Worm (Caenorhabditis elegans) whole organism, early embryonic: ENCODE results near the gene wee-1.1.

ENCODE experiments used
- B0310.2 ChIP-seq: sonication (generic microtip); optimal IDR thresholded peaks from 2 replicates; lab custom pipeline; 2016; ENCODE audit warnings: mild to moderate bottlenecking, missing genetic modification characterization, missing compliant biosample characterization
- F13C5.2 ChIP-seq: sonication (generic microtip); optimal IDR thresholded peaks from 2 replicates; lab custom pipeline; 2017; ENCODE audit warnings: mild to moderate bottlenecking, missing genetic modification characterization, inconsistent platforms, missing compliant biosample characterization
- aly-1 ChIP-seq: sonication (generic microtip); optimal IDR thresholded peaks from 2 replicates; lab custom pipeline; 2016; ENCODE audit warnings: missing genetic modification characterization, missing compliant biosample characterization
- ama-1 ChIP-seq: fragments of 150-350 bp; optimal IDR thresholded peaks from 2 replicates; lab custom pipeline; 2014
- ceh-13 ChIP-seq: fragments of 200-800 bp; sonication (Bioruptor generic); optimal IDR thresholded peaks from 2 replicates; lab custom pipeline; 2018; ENCODE audit warnings: mild to moderate bottlenecking, missing genetic modification characterization, missing compliant biosample characterization
- ceh-36 ChIP-seq: sonication (generic microtip); optimal IDR thresholded peaks from 2 replicates; lab custom pipeline; 2016; ENCODE audit warnings: missing genetic modification characterization, inconsistent platforms, missing compliant biosample characterization
- flt-1 ChIP-seq: fragments of 200-800 bp; sonication (Bioruptor generic); IDR thresholded peaks from 2 replicates; pipeline ENCODE4 v1.3.6; 2022; ENCODE audit warnings: missing genetic modification characterization, missing compliant biosample characterization
- hnd-1 ChIP-seq: sonication (generic microtip); optimal IDR thresholded peaks from 2 replicates; lab custom pipeline; 2016; ENCODE audit warnings: missing genetic modification characterization, missing compliant biosample characterization
- pes-1 ChIP-seq: fragments of 200-800 bp; sonication (Bioruptor generic); IDR thresholded peaks from 2 replicates; pipeline ENCODE4 v1.3.6; 2022; ENCODE audit warnings: missing genetic modification reagents, missing genetic modification characterization, missing compliant biosample characterization
- scrt-1 ChIP-seq: fragments of 200-800 bp; sonication (Bioruptor generic); IDR thresholded peaks from 2 replicates; pipeline ENCODE4 v1.3.6; 2022; ENCODE audit warnings: missing genetic modification characterization, missing compliant biosample characterization
- sea-1 ChIP-seq: fragments of 200-800 bp; sonication (Bioruptor generic); conservative IDR thresholded peaks from 2 replicates; pipeline ENCODE4 v1.3.6; 2022; ENCODE audit warnings: missing genetic modification characterization, missing compliant biosample characterization
- tbx-11 ChIP-seq: fragments of 200-800 bp; sonication (Bioruptor generic); IDR thresholded peaks from 2 replicates; pipeline ENCODE4 v1.3.6; 2022; ENCODE audit warnings: missing genetic modification characterization, missing compliant biosample characterization
- tbx-37 ChIP-seq: fragments of 200-800 bp; sonication (Bioruptor generic); conservative IDR thresholded peaks from 2 replicates; pipeline ENCODE4 v1.3.6; 2022; ENCODE audit warnings: missing genetic modification reagents, missing genetic modification characterization, missing compliant biosample characterization
- tra-4 ChIP-seq: sonication (generic microtip); optimal IDR thresholded peaks from 2 replicates; lab custom pipeline; 2017; ENCODE audit warnings: missing genetic modification characterization, missing compliant biosample characterization

ce11 chrII:9591071-9591470 lies 7.7 kb upstream of the wee-1.1 start, which contains the start of the genes E02H1.1 and tag-124:
- TF ChIP-seq tra-4 (no peak), tbx-11 (no peak), scrt-1 (GFP tag; lab: Robert Waterston, UW) (no peak), pes-1 (GFP tag; lab: Robert Waterston, UW) (no peak), ama-1 (lab: Kevin White, UChicago) (no peak), ceh-36 (tag; lab: Kevin White, UChicago) (no peak), F13C5.2 (tag; lab: Kevin White, UChicago) (peak; percentile 43), ceh-13 (GFP tag; lab: Kevin White, UChicago) (no peak), B0310.2 (tag; lab: Kevin White, UChicago) (no peak), tbx-37 (GFP tag; lab: Robert Waterston, UW) (peak; percentile 78), aly-1 (no peak), sea-1 (GFP tag; lab: Robert Waterston, UW) (no peak), hnd-1 (tag; lab: Kevin White, UChicago) (no peak), flt-1 (no peak)
